Worm (Caenorhabditis elegans): Measurements from ENCODE around the gene gcy-20.

DNA sequence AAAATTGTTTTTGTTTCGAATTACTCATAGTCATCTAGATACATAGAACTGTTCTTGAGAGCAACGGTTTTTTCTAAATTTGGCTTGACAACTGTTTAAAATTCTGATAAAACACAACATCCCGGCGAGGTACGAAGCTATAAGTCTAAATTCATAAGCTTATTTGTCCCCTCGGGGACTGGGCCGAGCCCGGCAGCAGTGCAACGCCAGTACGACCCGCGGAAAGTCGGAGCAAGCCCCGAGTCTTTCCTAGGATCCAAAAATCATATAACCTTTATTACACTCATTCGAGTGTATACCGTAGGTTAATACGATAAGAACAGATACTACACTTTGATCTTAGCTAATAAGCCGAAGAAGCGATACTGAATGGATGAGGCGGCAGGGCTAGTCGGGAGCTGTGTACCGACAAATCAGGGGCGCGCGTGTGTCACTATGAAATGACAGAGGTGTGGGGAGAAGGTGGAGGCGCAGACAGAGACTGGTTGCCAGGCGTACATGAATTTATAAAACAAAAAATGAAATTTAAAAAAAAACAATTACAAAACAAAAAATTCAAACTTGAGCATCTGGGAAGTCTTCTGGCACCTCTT lies 28.0 kb downstream of the gcy-20 start:
- no peak for TF ChIP-seq ceh-18 (tag; optimal IDR thresholded peaks at IDR 0.05)
- no peak for TF ChIP-seq pha-4 (tag; optimal IDR thresholded peaks at IDR 0.05)
- no peak for TF ChIP-seq F13H6.1 (tag; optimal IDR thresholded peaks at IDR 0.05)
- TF ChIP-seq ceh-9 (tag; optimal IDR thresholded peaks at IDR 0.05), result no peak
- TF ChIP-seq ztf-16 (tag; optimal IDR thresholded peaks at IDR 0.05), result no peak
- no peak for TF ChIP-seq eyg-1 (tag; optimal IDR thresholded peaks at IDR 0.05)
- no peak for TF ChIP-seq ceh-22 (tag; optimal IDR thresholded peaks at IDR 0.05)
- TF ChIP-seq che-1 (tag; optimal IDR thresholded peaks at IDR 0.05), result no peak
- no peak for TF ChIP-seq ceh-30 (tag; optimal IDR thresholded peaks at IDR 0.05)
- TF ChIP-seq unc-42 (tag; optimal IDR thresholded peaks at IDR 0.05), result no peak
- no peak for TF ChIP-seq ama-1 (optimal IDR thresholded peaks at IDR 0.05)

Measured in whole organism, late embryonic.